Fruit fly (Drosophila melanogaster) whole organism, embryonic: Measurements from ENCODE around the gene sol.

Experiments
- Atf6 ChIP-seq: fragments of 200-800 bp; sonication (Bioruptor generic); IDR thresholded peaks from 2 replicates; pipeline ENCODE4 v1.3.6; 2022; ENCODE audit warnings: missing biosample characterization, missing genetic modification characterization
- B-H2 ChIP-seq: fragments of 200-800 bp; sonication (Bioruptor generic); optimal IDR thresholded peaks from 2 replicates; lab custom pipeline; 2018; ENCODE audit warnings: missing biosample characterization, mild to moderate bottlenecking, missing genetic modification characterization
- Bdp1 ChIP-seq: fragments of 200-800 bp; sonication (Bioruptor generic); optimal IDR thresholded peaks from 3 replicates; lab custom pipeline; 2016; ENCODE audit warnings: missing biosample characterization, missing genetic modification characterization
- Blimp-1 ChIP-seq: fragments of 200-800 bp; sonication (Bioruptor generic); optimal IDR thresholded peaks from 3 replicates; lab custom pipeline; 2018; ENCODE audit warnings: missing biosample characterization, missing genetic modification characterization, mild to moderate bottlenecking, moderate library complexity, missing genetic modification reagents
- Bteb2 ChIP-seq: fragments of 200-800 bp; sonication (Bioruptor generic); optimal IDR thresholded peaks from 2 replicates; lab custom pipeline; 2016; ENCODE audit warnings: missing biosample characterization, missing genetic modification characterization
- CG10267 ChIP-seq: fragments of 200-800 bp; sonication (Bioruptor generic); optimal IDR thresholded peaks from 2 replicates; lab custom pipeline; 2018; ENCODE audit warnings: missing biosample characterization, mild to moderate bottlenecking, missing genetic modification characterization, moderate library complexity
- CG11085 ChIP-seq: fragments of 200-800 bp; sonication (Bioruptor generic); IDR thresholded peaks from 2 replicates; pipeline ENCODE4 v1.3.6; 2022; ENCODE audit warnings: missing biosample characterization, missing genetic modification characterization
- CG11456 ChIP-seq: fragments of 200-800 bp; sonication (Bioruptor generic); IDR thresholded peaks from 3 replicates; pipeline ENCODE4 v1.3.6; 2022; ENCODE audit warnings: missing biosample characterization, missing genetic modification characterization
- CG11723 ChIP-seq: fragments of 200-800 bp; sonication (Bioruptor generic); optimal IDR thresholded peaks from 2 replicates; lab custom pipeline; 2017; ENCODE audit warnings: missing biosample characterization, mild to moderate bottlenecking, missing genetic modification characterization
- CG12236 ChIP-seq: fragments of 200-800 bp; sonication (Bioruptor generic); optimal IDR thresholded peaks from 2 replicates; lab custom pipeline; 2016; ENCODE audit warnings: missing biosample characterization, missing genetic modification characterization
- CG16813 ChIP-seq: fragments of 200-800 bp; sonication (Bioruptor generic); IDR thresholded peaks from 3 replicates; pipeline ENCODE4 v1.3.6; 2022; ENCODE audit warnings: missing biosample characterization, missing genetic modification characterization; ENCODE audit not compliant: partially characterized antibody
- CG17385 ChIP-seq: fragments of 200-800 bp; sonication (Bioruptor generic); optimal IDR thresholded peaks from 3 replicates; lab custom pipeline; 2018; ENCODE audit warnings: missing biosample characterization, mild to moderate bottlenecking, missing genetic modification characterization
- CG17912 ChIP-seq: fragments of 200-800 bp; sonication (Bioruptor generic); optimal IDR thresholded peaks from 2 replicates; lab custom pipeline; 2018; ENCODE audit warnings: missing biosample characterization, mild to moderate bottlenecking, missing genetic modification characterization
- CG30020 ChIP-seq: fragments of 200-800 bp; optimal IDR thresholded peaks from 2 replicates; lab custom pipeline; 2019; ENCODE audit warnings: missing biosample characterization, mild to moderate bottlenecking, missing genetic modification characterization, moderate library complexity
- CG30403 ChIP-seq: fragments of 200-800 bp; sonication (Bioruptor generic); optimal IDR thresholded peaks from 3 replicates; lab custom pipeline; 2016; ENCODE audit warnings: missing biosample characterization, missing genetic modification characterization
- CG31388 ChIP-seq: fragments of 200-800 bp; sonication (Bioruptor generic); optimal IDR thresholded peaks from 2 replicates; lab custom pipeline; 2016; ENCODE audit warnings: missing biosample characterization, missing genetic modification characterization
- CG33213 ChIP-seq: fragments of 200-800 bp; sonication (Bioruptor generic); optimal IDR thresholded peaks from 3 replicates; lab custom pipeline; 2016; ENCODE audit warnings: missing biosample characterization, missing genetic modification characterization
- CG34224 ChIP-seq: fragments of 200-800 bp; sonication (Bioruptor generic); IDR thresholded peaks from 3 replicates; pipeline ENCODE4 v1.3.6; 2022; ENCODE audit warnings: missing biosample characterization, missing genetic modification characterization; ENCODE audit not compliant: partially characterized antibody
- CG4360 ChIP-seq: fragments of 200-800 bp; sonication (Bioruptor generic); IDR thresholded peaks from 2 replicates; pipeline ENCODE4 v1.3.6; 2022; ENCODE audit warnings: missing biosample characterization, missing genetic modification characterization
- CG4730 ChIP-seq: fragments of 200-800 bp; sonication (Bioruptor generic); IDR thresholded peaks from 2 replicates; pipeline ENCODE4 v1.3.6; 2022; ENCODE audit warnings: missing biosample characterization, missing genetic modification characterization
- CG6791 ChIP-seq: fragments of 200-800 bp; sonication (Bioruptor generic); IDR thresholded peaks from 3 replicates; pipeline ENCODE4 v1.3.6; 2022; ENCODE audit warnings: missing biosample characterization, missing genetic modification characterization; ENCODE audit not compliant: partially characterized antibody
- CG8281 ChIP-seq: fragments of 200-800 bp; sonication (Bioruptor generic); optimal IDR thresholded peaks from 2 replicates; lab custom pipeline; 2018; ENCODE audit warnings: missing biosample characterization, mild to moderate bottlenecking, missing genetic modification characterization, moderate library complexity
- Dfd ChIP-seq, 2 experiments: fragments of >200 bp; optimal IDR thresholded peaks; 2 replicates each; lab custom pipeline; 2017; ENCODE audit warnings: missing biosample characterization in 2 of 2, missing genetic modification characterization in 2 of 2
- Fer3 ChIP-seq: fragments of 200-800 bp; sonication (Bioruptor generic); optimal IDR thresholded peaks from 2 replicates; lab custom pipeline; 2018; ENCODE audit warnings: missing biosample characterization, mild to moderate bottlenecking, missing genetic modification characterization, moderate library complexity
- HLH4C ChIP-seq: fragments of 200-800 bp; sonication (Bioruptor generic); IDR thresholded peaks from 3 replicates; pipeline ENCODE4 v1.3.6; 2022; ENCODE audit warnings: missing biosample characterization, missing genetic modification characterization; ENCODE audit not compliant: partially characterized antibody
- MBD-R2 ChIP-seq: fragments of 200-800 bp; sonication (Bioruptor generic); IDR thresholded peaks from 2 replicates; pipeline ENCODE4 v1.3.6; 2022; ENCODE audit warnings: missing biosample characterization, missing genetic modification characterization
- Mes4 ChIP-seq: fragments of 200-800 bp; sonication (Bioruptor generic); optimal IDR thresholded peaks from 2 replicates; lab custom pipeline; 2016; ENCODE audit warnings: missing biosample characterization, missing genetic modification characterization
- Ptx1 ChIP-seq: fragments of 200-800 bp; sonication (Bioruptor generic); IDR thresholded peaks from 2 replicates; pipeline ENCODE4 v1.3.6; 2022; ENCODE audit warnings: missing biosample characterization, missing genetic modification characterization
- Scr ChIP-seq: fragments of 200-800 bp; sonication (Bioruptor generic); IDR thresholded peaks from 2 replicates; pipeline ENCODE4 v1.3.6; 2022; ENCODE audit warnings: missing biosample characterization, missing genetic modification characterization; ENCODE audit not compliant: partially characterized antibody
- Sox102F ChIP-seq: fragments of 200-800 bp; sonication (Bioruptor generic); optimal IDR thresholded peaks from 2 replicates; lab custom pipeline; 2018; ENCODE audit warnings: missing biosample characterization, mild to moderate bottlenecking, missing genetic modification characterization, moderate library complexity
- YL-1 ChIP-seq: fragments of 200-800 bp; sonication (Bioruptor generic); optimal IDR thresholded peaks from 3 replicates; lab custom pipeline; 2017; ENCODE audit warnings: missing biosample characterization, mild to moderate bottlenecking, missing genetic modification characterization
- br ChIP-seq: fragments of >200 bp; optimal IDR thresholded peaks from 2 replicates; lab custom pipeline; 2017
- corto ChIP-seq: fragments of 200-800 bp; sonication (Bioruptor generic); optimal IDR thresholded peaks from 2 replicates; lab custom pipeline; 2016; ENCODE audit warnings: missing biosample characterization, mild to moderate bottlenecking, missing genetic modification characterization, moderate library complexity
- disco-r ChIP-seq: fragments of 200-800 bp; sonication (Bioruptor generic); optimal IDR thresholded peaks from 2 replicates; lab custom pipeline; 2016; ENCODE audit warnings: missing biosample characterization, missing genetic modification characterization
- ewg ChIP-seq: fragments of 200-800 bp; sonication (Bioruptor generic); optimal IDR thresholded peaks from 3 replicates; lab custom pipeline; 2017; ENCODE audit warnings: mild to moderate bottlenecking, missing biosample characterization, missing genetic modification reagents, missing genetic modification characterization
- hb ChIP-seq: fragments of 200-800 bp; sonication (Bioruptor generic); IDR thresholded peaks from 3 replicates; pipeline ENCODE4 v1.3.6; 2022; ENCODE audit warnings: missing biosample characterization, missing genetic modification characterization; ENCODE audit not compliant: partially characterized antibody
- hbn ChIP-seq: fragments of 200-800 bp; sonication (Bioruptor generic); IDR thresholded peaks from 2 replicates; pipeline ENCODE4 v1.3.6; 2022; ENCODE audit warnings: missing biosample characterization, missing genetic modification characterization; ENCODE audit not compliant: partially characterized antibody
- inv ChIP-seq: fragments of 200-800 bp; sonication (Bioruptor generic); IDR thresholded peaks from 2 replicates; pipeline ENCODE4 v1.3.6; 2022; ENCODE audit warnings: missing biosample characterization, missing genetic modification characterization; ENCODE audit not compliant: partially characterized antibody
- knrl ChIP-seq: fragments of 200-800 bp; sonication (Bioruptor generic); IDR thresholded peaks from 3 replicates; pipeline ENCODE4 v1.3.6; 2022; ENCODE audit warnings: missing biosample characterization, missing genetic modification characterization; ENCODE audit not compliant: partially characterized antibody
- lbe ChIP-seq: fragments of 200-800 bp; sonication (Bioruptor generic); optimal IDR thresholded peaks from 2 replicates; lab custom pipeline; 2016; ENCODE audit warnings: missing biosample characterization, mild to moderate bottlenecking, missing genetic modification characterization
- pzg ChIP-seq: fragments of 200-800 bp; sonication (Bioruptor generic); optimal IDR thresholded peaks from 3 replicates; lab custom pipeline; 2018; ENCODE audit warnings: missing biosample characterization, mild to moderate bottlenecking, missing genetic modification characterization, moderate library complexity
- ranshi ChIP-seq: fragments of 200-800 bp; sonication (Bioruptor generic); IDR thresholded peaks from 2 replicates; pipeline ENCODE4 v1.3.6; 2022; ENCODE audit warnings: missing biosample characterization, missing genetic modification characterization
- sens-2 ChIP-seq: fragments of 200-800 bp; sonication (Bioruptor generic); IDR thresholded peaks from 2 replicates; pipeline ENCODE4 v1.3.6; 2022; ENCODE audit warnings: missing biosample characterization, missing genetic modification characterization
- seq ChIP-seq: fragments of 200-800 bp; sonication (Bioruptor generic); IDR thresholded peaks from 2 replicates; pipeline ENCODE4 v1.3.6; 2022; ENCODE audit warnings: missing biosample characterization, missing genetic modification characterization
- slp2 ChIP-seq: fragments of 200-800 bp; sonication (Bioruptor generic); optimal IDR thresholded peaks from 2 replicates; lab custom pipeline; 2016; ENCODE audit warnings: missing biosample characterization, missing genetic modification characterization
- tin ChIP-seq: fragments of 200-800 bp; sonication (Bioruptor generic); optimal IDR thresholded peaks from 3 replicates; lab custom pipeline; 2016; ENCODE audit warnings: missing biosample characterization, missing genetic modification characterization
- unc-4 ChIP-seq: fragments of 200-800 bp; sonication (Bioruptor generic); IDR thresholded peaks from 2 replicates; pipeline ENCODE4 v1.3.6; 2022; ENCODE audit warnings: missing biosample characterization, missing genetic modification characterization; ENCODE audit not compliant: partially characterized antibody
- wor ChIP-seq: fragments of 200-800 bp; sonication (Bioruptor generic); IDR thresholded peaks from 2 replicates; pipeline ENCODE4 v1.3.6; 2022; ENCODE audit warnings: missing biosample characterization, missing genetic modification characterization
- z ChIP-seq: fragments of 200-800 bp; sonication (Bioruptor generic); IDR thresholded peaks from 3 replicates; pipeline ENCODE4 v1.3.6; 2022; ENCODE audit warnings: missing biosample characterization, missing genetic modification characterization
- zfh1 ChIP-seq: fragments of 200-800 bp; sonication (Bioruptor generic); IDR thresholded peaks from 3 replicates; pipeline ENCODE4 v1.3.6; 2022; ENCODE audit warnings: missing biosample characterization, missing genetic modification characterization

sol gene

dm6 chrX:21387695-21388094 is 37.6 kb downstream of the sol start, which contains the start of gene Ddx56 (continued):
- TF ChIP-seq slp2 (GFP tag; lab: Kevin White, UChicago), result no peak
- peak; percentile 62; the same call in 2 of the 3 replicates for TF ChIP-seq HLH4C (GFP tag; lab: Robert Waterston, UW)
- TF ChIP-seq YL-1, result peak; percentile 33
- TF ChIP-seq CG34224 (GFP tag; lab: Robert Waterston, UW), result peak; percentile 55; the same call in 2 of the 3 replicates
- TF ChIP-seq CG30020 (tag; lab: Kevin White, UChicago), result no peak
- no peak for TF ChIP-seq CG31388 (GFP tag; lab: Kevin White, UChicago)
- TF ChIP-seq CG17385 (GFP tag; lab: Kevin White, UChicago), result no peak
- no peak for TF ChIP-seq Sox102F
- TF ChIP-seq sens-2 (GFP tag; lab: Robert Waterston, UW), result no peak
- TF ChIP-seq MBD-R2 (GFP tag; lab: Robert Waterston, UW), result peak; percentile 46; the same call in 1 of the 2 replicates
- peak; percentile 66 for TF ChIP-seq ewg (GFP tag; lab: Kevin White, UChicago)
- TF ChIP-seq hbn, result peak; percentile 47
- TF ChIP-seq CG17912 (GFP tag; lab: Kevin White, UChicago), result no peak
- TF ChIP-seq Scr (GFP tag; lab: Robert Waterston, UW), result peak; percentile 71
- peak; percentile 8 for TF ChIP-seq pzg (GFP tag; lab: Kevin White, UChicago)
- peak; percentile 63 for TF ChIP-seq unc-4 (GFP tag; lab: Robert Waterston, UW)
- peak; percentile 43; the same call in 2 of the 3 replicates for TF ChIP-seq knrl (GFP tag; lab: Robert Waterston, UW)
- TF ChIP-seq inv (GFP tag; lab: Robert Waterston, UW), result peak; percentile 15; the same call in 1 of the 2 replicates
- TF ChIP-seq Blimp-1 (GFP tag; lab: Kevin White, UChicago), result no peak
- no peak for TF ChIP-seq zfh1

dm6 chrX:21388734-21389133 is 38.7 kb downstream of the sol start, which contains the start of gene mst:
Gene mst (plus strand): TSS chrX:21388977.
- no peak for TF ChIP-seq disco-r (GFP tag; lab: Kevin White, UChicago)
- no peak for TF ChIP-seq Fer3 (tag; lab: Kevin White, UChicago)
- no peak for TF ChIP-seq CG11085 (GFP tag; lab: Robert Waterston, UW)
- no peak for TF ChIP-seq CG11723 (GFP tag; lab: Kevin White, UChicago)
- TF ChIP-seq B-H2 (GFP tag; lab: Kevin White, UChicago), result no peak
- TF ChIP-seq HLH4C (GFP tag; lab: Robert Waterston, UW), result peak; percentile 67
- TF ChIP-seq Bdp1 (GFP tag; lab: Kevin White, UChicago), result no peak
- no peak for TF ChIP-seq br (lab: Kevin White, UChicago)
- TF ChIP-seq Sox102F, result no peak
- no peak for TF ChIP-seq CG11456 (GFP tag; lab: Robert Waterston, UW)
- no peak for TF ChIP-seq Mes4 (GFP tag; lab: Kevin White, UChicago)
- TF ChIP-seq CG33213 (GFP tag; lab: Kevin White, UChicago), result no peak
- no peak for TF ChIP-seq CG12236
- TF ChIP-seq seq, result no peak
- TF ChIP-seq Bteb2, result no peak
- TF ChIP-seq wor (GFP tag; lab: Robert Waterston, UW), result no peak
- TF ChIP-seq ranshi (GFP tag; lab: Robert Waterston, UW), result no peak
- TF ChIP-seq CG4730 (GFP tag; lab: Robert Waterston, UW), result no peak
- TF ChIP-seq CG30403 (GFP tag; lab: Kevin White, UChicago), result no peak
- no peak for TF ChIP-seq Atf6 (GFP tag; lab: Robert Waterston, UW)
- TF ChIP-seq CG10267 (tag; lab: Kevin White, UChicago), result no peak
- no peak for TF ChIP-seq CG4360 (GFP tag; lab: Robert Waterston, UW)
- no peak for TF ChIP-seq CG8281
- peak; percentile 62 for TF ChIP-seq CG16813 (GFP tag; lab: Robert Waterston, UW)
- TF ChIP-seq tin (GFP tag; lab: Kevin White, UChicago), result no peak
- no peak for TF ChIP-seq lbe (GFP tag; lab: Kevin White, UChicago)
- TF ChIP-seq Dfd (GFP tag; optimal IDR thresholded peaks at IDR 0.05; lab: Kevin White, UChicago), result no peak
- TF ChIP-seq hb (GFP tag; lab: Robert Waterston, UW), result 0 out of 3 replicates have a peak, but pooled peaks have one; percentile 28
- no peak for TF ChIP-seq Ptx1 (GFP tag; lab: Robert Waterston, UW)
- no peak for TF ChIP-seq z (GFP tag; lab: Robert Waterston, UW)
- peak; percentile 40; the same call in 1 of the 3 replicates for TF ChIP-seq CG6791 (GFP tag; lab: Robert Waterston, UW)
- no peak for TF ChIP-seq corto (GFP tag; lab: Kevin White, UChicago)
